Worm (Caenorhabditis elegans): ENCODE results near the gene znf-622.

Gene znf-622

ce11 chrIII:6398124-6398523, 16.7 kb downstream of the znf-622 start:
- TF ChIP-seq elt-1 (tag; optimal IDR thresholded peaks at IDR 0.05) (no peak), ztf-1 (GFP tag; conservative IDR thresholded peaks at IDR 0.05) (no peak), nhr-129 (tag; optimal IDR thresholded peaks at IDR 0.05) (peak; percentile 47), crh-2 (tag; optimal IDR thresholded peaks at IDR 0.05) (no peak), Y55F3AM.14 (GFP tag; optimal IDR thresholded peaks at IDR 0.05) (no peak), lsy-2 (tag; optimal IDR thresholded peaks at IDR 0.05) (peak in 1 of 2 experiments; percentile 45), ztf-4 (tag; optimal IDR thresholded peaks at IDR 0.05) (no peak), ceh-82 (tag; optimal IDR thresholded peaks at IDR 0.05) (no peak), sma-3 (GFP tag; optimal IDR thresholded peaks at IDR 0.05) (no peak), zag-1 (tag; optimal IDR thresholded peaks at IDR 0.05) (no peak), nhr-21 (tag; optimal IDR thresholded peaks at IDR 0.05) (no peak), nhr-23 (tag; optimal IDR thresholded peaks at IDR 0.05) (no peak), skn-1 (tag; optimal IDR thresholded peaks at IDR 0.05) (no peak), R02D3.7 (tag; optimal IDR thresholded peaks at IDR 0.05) (no peak), F13H6.1 (tag; optimal IDR thresholded peaks at IDR 0.05) (peak; percentile 15), ceh-16 (tag; optimal IDR thresholded peaks at IDR 0.05) (no peak), sma-9 (GFP tag; optimal IDR thresholded peaks at IDR 0.05) (peak; percentile 53), sma-9 (tag; optimal IDR thresholded peaks at IDR 0.05) (no peak)

DNA sequence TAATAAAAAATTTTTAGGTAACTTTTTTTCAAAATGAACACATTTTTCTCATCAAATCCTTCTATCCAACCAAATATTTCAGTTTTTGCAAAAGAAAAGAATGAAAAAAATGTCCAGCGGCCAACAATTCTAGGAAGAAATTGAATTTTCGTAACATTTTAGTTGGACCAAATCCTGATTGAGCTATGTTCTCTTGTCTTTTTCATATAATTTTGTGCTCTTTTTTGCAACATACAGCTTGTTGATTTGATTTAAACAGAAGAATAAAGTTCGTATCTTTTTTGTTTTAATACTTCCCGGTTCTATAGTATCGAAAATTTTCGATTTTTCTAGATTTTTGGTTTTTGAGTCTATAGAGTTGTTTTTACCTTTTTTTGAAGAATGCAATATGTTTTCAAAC, 18.0 kb downstream of the znf-622 start:
- TF ChIP-seq mbf-1 (tag; optimal IDR thresholded peaks at IDR 0.05), result no peak
- TF ChIP-seq gmeb-1 (tag; optimal IDR thresholded peaks at IDR 0.05), result no peak
- no peak for TF ChIP-seq sma-9 (GFP tag; optimal IDR thresholded peaks at IDR 0.05)
- TF ChIP-seq sma-9 (tag; optimal IDR thresholded peaks at IDR 0.05), result no peak
- no peak for TF ChIP-seq elt-3 (tag; optimal IDR thresholded peaks at IDR 0.05)
- no peak for TF ChIP-seq peb-1 (tag; optimal IDR thresholded peaks at IDR 0.05)
- TF ChIP-seq fos-1 (tag; optimal IDR thresholded peaks at IDR 0.05), result no peak
- no peak for TF ChIP-seq egl-27 (tag; optimal IDR thresholded peaks at IDR 0.05)
- TF ChIP-seq nhr-237 (tag; optimal IDR thresholded peaks at IDR 0.05), result no peak
- no peak for TF ChIP-seq mab-5 (tag; optimal IDR thresholded peaks at IDR 0.05)
- no peak for TF ChIP-seq alr-1 (tag; optimal IDR thresholded peaks at IDR 0.05)
- no peak for TF ChIP-seq lin-13 (GFP tag; optimal IDR thresholded peaks at IDR 0.05)
- no peak for TF ChIP-seq aly-2 (tag; optimal IDR thresholded peaks at IDR 0.05)
- no peak for TF ChIP-seq blmp-1 (tag; optimal IDR thresholded peaks at IDR 0.05; ENCODE audit: insufficient read depth)
- no peak for TF ChIP-seq ceh-16 (tag; optimal IDR thresholded peaks at IDR 0.05)
- TF ChIP-seq mdl-1 (tag; optimal IDR thresholded peaks at IDR 0.05), result no peak
- no peak for TF ChIP-seq zag-1 (tag; optimal IDR thresholded peaks at IDR 0.05)
- TF ChIP-seq C34F6.9 (tag; optimal IDR thresholded peaks at IDR 0.05), result no peak

DNA sequence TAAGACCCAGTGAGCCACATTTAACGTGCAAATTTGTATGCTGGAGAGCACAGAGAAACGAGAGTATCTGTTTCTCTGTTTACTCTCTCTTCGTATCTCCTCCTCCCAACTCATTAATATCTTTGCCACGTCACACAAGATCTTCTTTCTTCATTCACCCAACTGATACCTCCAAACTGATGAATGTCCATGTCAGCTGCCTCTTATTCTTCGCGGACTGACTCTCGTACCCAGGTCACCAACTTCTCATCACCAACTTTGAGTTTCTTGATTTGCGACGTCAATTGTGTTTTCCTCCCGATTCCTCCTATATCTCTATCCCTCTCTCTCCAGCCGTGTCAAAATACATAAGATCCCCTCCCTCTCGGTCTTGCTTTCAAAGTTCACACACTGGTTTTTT, 20.9 kb downstream of the znf-622 start:
- TF ChIP-seq nhr-129 (tag; optimal IDR thresholded peaks at IDR 0.05) (peak; percentile 72), ama-1 (optimal IDR thresholded peaks at IDR 0.05) (no peak), nhr-10 (tag; optimal IDR thresholded peaks at IDR 0.05) (no peak), lin-11 (tag; optimal IDR thresholded peaks at IDR 0.05) (no peak), C34F6.9 (tag; optimal IDR thresholded peaks at IDR 0.05) (peak; percentile 3), skn-1 (tag; optimal IDR thresholded peaks at IDR 0.05) (no peak), sma-9 (GFP tag; optimal IDR thresholded peaks at IDR 0.05) (peak; percentile 68), sma-9 (tag; optimal IDR thresholded peaks at IDR 0.05) (no peak), zag-1 (tag; optimal IDR thresholded peaks at IDR 0.05) (no peak), lin-39 (tag; optimal IDR thresholded peaks at IDR 0.05) (no peak), mab-5 (tag; optimal IDR thresholded peaks at IDR 0.05) (no peak), sma-3 (GFP tag; optimal IDR thresholded peaks at IDR 0.05) (no peak), nhr-23 (tag; optimal IDR thresholded peaks at IDR 0.05) (no peak), sem-4 (tag; optimal IDR thresholded peaks at IDR 0.05) (no peak), aly-2 (tag; optimal IDR thresholded peaks at IDR 0.05) (no peak), ceh-82 (tag; optimal IDR thresholded peaks at IDR 0.05) (no peak), blmp-1 (tag; optimal IDR thresholded peaks at IDR 0.05; ENCODE audit: insufficient read depth) (no peak), nhr-77 (tag; optimal IDR thresholded peaks at IDR 0.05) (no peak), mbf-1 (tag; optimal IDR thresholded peaks at IDR 0.05) (no peak), nhr-25 (tag; optimal IDR thresholded peaks at IDR 0.05) (no peak), elt-1 (tag; optimal IDR thresholded peaks at IDR 0.05) (no peak), elt-3 (tag; optimal IDR thresholded peaks at IDR 0.05) (no peak), peb-1 (tag; optimal IDR thresholded peaks at IDR 0.05) (no peak), gmeb-1 (tag; optimal IDR thresholded peaks at IDR 0.05) (no peak), nhr-11 (tag; optimal IDR thresholded peaks at IDR 0.05) (no peak), alr-1 (tag; optimal IDR thresholded peaks at IDR 0.05) (no peak), crh-2 (tag; optimal IDR thresholded peaks at IDR 0.05) (peak; percentile 97), ceh-16 (tag; optimal IDR thresholded peaks at IDR 0.05) (no peak), lsy-2 (tag; optimal IDR thresholded peaks at IDR 0.05) (peak in 1 of 2 experiments; percentile 28), Y55F3AM.14 (GFP tag; optimal IDR thresholded peaks at IDR 0.05) (no peak), ZK546.5 (tag; optimal IDR thresholded peaks at IDR 0.05) (no peak), dmd-4 (tag; optimal IDR thresholded peaks at IDR 0.05) (no peak), unc-62 (GFP tag; optimal IDR thresholded peaks at IDR 0.05) (no peak), ztf-1 (GFP tag; conservative IDR thresholded peaks at IDR 0.05) (no peak), nhr-12 (tag; optimal IDR thresholded peaks at IDR 0.05) (no peak), nhr-21 (tag; optimal IDR thresholded peaks at IDR 0.05) (no peak), nhr-6 (tag; optimal IDR thresholded peaks at IDR 0.05) (peak; percentile 15), snpc-4 (tag; optimal IDR thresholded peaks at IDR 0.05) (no peak), unc-39 (tag; optimal IDR thresholded peaks at IDR 0.05) (no peak), lin-13 (GFP tag; optimal IDR thresholded peaks at IDR 0.05) (peak; percentile 43), F13H6.1 (tag; optimal IDR thresholded peaks at IDR 0.05) (peak; percentile 78), ztf-4 (tag; optimal IDR thresholded peaks at IDR 0.05) (peak; percentile 37), fos-1 (tag; optimal IDR thresholded peaks at IDR 0.05) (no peak)

All from whole organism, L2 larva.